Fruit fly (Drosophila melanogaster): ENCODE measurements around the gene Vps16B.
A peak's percentile ranks its signal among the peaks of the same experiment; 100 is the strongest.

The Vps16B gene

dm6 chr3R:29786016-29786996 lies 29.9 kb downstream of the Vps16B start (continued):
- TF ChIP-seq phol (tag; optimal IDR thresholded peaks at IDR 0.05), result peak; percentile 26
- TF ChIP-seq schlank (tag; optimal IDR thresholded peaks at IDR 0.05), result no peak
- TF ChIP-seq MTF-1 (GFP tag; optimal IDR thresholded peaks at IDR 0.05; ENCODE audit: borderline replicate concordance), result no peak
- TF ChIP-seq CG16813 (GFP tag; IDR thresholded peaks at IDR 0.05; ENCODE audit: partially characterized antibody), result no peak
- TF ChIP-seq ind (GFP tag; optimal IDR thresholded peaks at IDR 0.05), result peak; percentile 16
- TF ChIP-seq pan (optimal IDR thresholded peaks at IDR 0.05), result no peak
- TF ChIP-seq pan (GFP tag; optimal IDR thresholded peaks at IDR 0.05 in 1 of 2, IDR thresholded peaks at IDR 0.05 in 1 of 2), result peak in 1 of 2 experiments; percentile 57
- no peak for TF ChIP-seq CG4707 (GFP tag; optimal IDR thresholded peaks at IDR 0.05)
- TF ChIP-seq sim (GFP tag; IDR thresholded peaks at IDR 0.05), result no peak
- peak; percentile 80 for TF ChIP-seq sens (GFP tag)
- 0 out of 3 replicates have a peak, but pooled peaks have one; percentile 47 for TF ChIP-seq CG3726 (GFP tag; IDR thresholded peaks at IDR 0.05)
- TF ChIP-seq CG8290 (GFP tag; optimal IDR thresholded peaks at IDR 0.05), result no peak
- no peak for TF ChIP-seq CG8290 (tag; optimal IDR thresholded peaks at IDR 0.05)
- no peak for TF ChIP-seq Gsc (GFP tag; IDR thresholded peaks at IDR 0.05)
- TF ChIP-seq repo (GFP tag; optimal IDR thresholded peaks at IDR 0.05), result no peak
- TF ChIP-seq seq (GFP tag; IDR thresholded peaks at IDR 0.05), result peak; percentile 36; the same call in 1 of the 2 replicates
- peak; percentile 39; the same call in 1 of the 3 replicates for TF ChIP-seq Aef1 (GFP tag; IDR thresholded peaks at IDR 0.05)
- TF ChIP-seq CG13123 (GFP tag; optimal IDR thresholded peaks at IDR 0.05), result no peak
- TF ChIP-seq bowl (GFP tag; IDR thresholded peaks at IDR 0.05), result no peak
- peak; percentile 54; the same call in 2 of the 3 replicates for TF ChIP-seq ci (GFP tag; IDR thresholded peaks at IDR 0.05)
- TF ChIP-seq cg (GFP tag; optimal IDR thresholded peaks at IDR 0.05), result no peak
- TF ChIP-seq CG17359 (tag; optimal IDR thresholded peaks at IDR 0.05), result peak; percentile 14
- TF ChIP-seq prd (optimal IDR thresholded peaks at IDR 0.05), result no peak
- peak; percentile 49; the same call in 1 of the 3 replicates for TF ChIP-seq prd (GFP tag; IDR thresholded peaks at IDR 0.05)
- TF ChIP-seq ftz-f1 (GFP tag; optimal IDR thresholded peaks at IDR 0.05), result no peak
- no peak for TF ChIP-seq Trl (optimal IDR thresholded peaks at IDR 0.05)
- TF ChIP-seq Trl (GFP tag; optimal IDR thresholded peaks at IDR 0.05), result no peak
- no peak for TF ChIP-seq HHEX (GFP tag; optimal IDR thresholded peaks at IDR 0.05)
- TF ChIP-seq CG2116 (GFP tag; optimal IDR thresholded peaks at IDR 0.05), result no peak
- no peak for TF ChIP-seq CG15696 (tag; optimal IDR thresholded peaks at IDR 0.05)
- 0 out of 3 replicates have a peak, but pooled peaks have one; percentile 27 for TF ChIP-seq CG11695 (GFP tag; IDR thresholded peaks at IDR 0.05)
- TF ChIP-seq CG1603 (tag; optimal IDR thresholded peaks at IDR 0.05), result no peak
- no peak for TF ChIP-seq CG6813 (GFP tag; optimal IDR thresholded peaks at IDR 0.05)
- TF ChIP-seq CG17912 (GFP tag; optimal IDR thresholded peaks at IDR 0.05), result no peak
- TF ChIP-seq eyg (GFP tag; optimal IDR thresholded peaks at IDR 0.05), result no peak
- peak; percentile 5 for TF ChIP-seq kay (GFP tag; optimal IDR thresholded peaks at IDR 0.05)
- no peak for TF ChIP-seq CG11723 (GFP tag; optimal IDR thresholded peaks at IDR 0.05)
- peak; percentile 6 for TF ChIP-seq Max (GFP tag; optimal IDR thresholded peaks at IDR 0.05)
- no peak for TF ChIP-seq bcd (GFP tag; optimal IDR thresholded peaks at IDR 0.05)
- TF ChIP-seq abd-A (tag; optimal IDR thresholded peaks at IDR 0.05), result no peak
- 0 out of 2 replicates have a peak, but pooled peaks have one; percentile 26 for TF ChIP-seq CG14014 (GFP tag; IDR thresholded peaks at IDR 0.05)
- TF ChIP-seq wek (GFP tag; optimal IDR thresholded peaks at IDR 0.05), result no peak
- peak; percentile 87 for TF ChIP-seq Ets65A (GFP tag)
- TF ChIP-seq bab2 (GFP tag; optimal IDR thresholded peaks at IDR 0.05), result peak; percentile 18
- no peak for TF ChIP-seq CG10147 (GFP tag; optimal IDR thresholded peaks at IDR 0.05)
- 0 out of 3 replicates have a peak, but pooled peaks have one; percentile 14 for TF ChIP-seq tgo (GFP tag; IDR thresholded peaks at IDR 0.05)
- TF ChIP-seq CG4360 (GFP tag; IDR thresholded peaks at IDR 0.05), result no peak
- no peak for TF ChIP-seq CG6854 (GFP tag; optimal IDR thresholded peaks at IDR 0.05)
- TF ChIP-seq Xrp1 (GFP tag; IDR thresholded peaks at IDR 0.05), result peak; percentile 43; the same call in 1 of the 2 replicates
- TF ChIP-seq CG30431 (GFP tag; optimal IDR thresholded peaks at IDR 0.05), result no peak

All from whole organism, embryonic.